Fruit fly (Drosophila melanogaster) whole organism, embryonic: ENCODE measurements around the gene E2f2.

Experiments
- Bteb2 ChIP-seq: fragments of 200-800 bp; sonication (Bioruptor generic); optimal IDR thresholded peaks from 2 replicates; lab custom pipeline; 2016; ENCODE audit warnings: missing biosample characterization, missing genetic modification characterization
- CG10274 ChIP-seq: fragments of 200-800 bp; sonication (Bioruptor generic); optimal IDR thresholded peaks from 3 replicates; lab custom pipeline; 2017; ENCODE audit warnings: missing biosample characterization, mild to moderate bottlenecking, missing genetic modification characterization
- CG10565 ChIP-seq: fragments of 200-800 bp; sonication (Bioruptor generic); optimal IDR thresholded peaks from 3 replicates; lab custom pipeline; 2016; ENCODE audit warnings: missing biosample characterization, mild to moderate bottlenecking, missing genetic modification characterization
- CG10959 ChIP-seq: fragments of 200-800 bp; sonication (Bioruptor generic); IDR thresholded peaks from 2 replicates; pipeline ENCODE4 v1.3.6; 2022; ENCODE audit warnings: missing biosample characterization, missing genetic modification characterization
- CG11085 ChIP-seq: fragments of 200-800 bp; sonication (Bioruptor generic); IDR thresholded peaks from 2 replicates; pipeline ENCODE4 v1.3.6; 2022; ENCODE audit warnings: missing biosample characterization, missing genetic modification characterization
- CG11456 ChIP-seq: fragments of 200-800 bp; sonication (Bioruptor generic); IDR thresholded peaks from 3 replicates; pipeline ENCODE4 v1.3.6; 2022; ENCODE audit warnings: missing biosample characterization, missing genetic modification characterization
- CG11560 ChIP-seq: fragments of 200-800 bp; sonication (Bioruptor generic); IDR thresholded peaks from 3 replicates; pipeline ENCODE4 v1.3.6; 2022; ENCODE audit warnings: missing biosample characterization, missing genetic modification characterization
- CG13123 ChIP-seq: fragments of 200-800 bp; sonication (Bioruptor generic); optimal IDR thresholded peaks from 2 replicates; lab custom pipeline; 2016; ENCODE audit warnings: missing biosample characterization, missing genetic modification characterization
- CG14860 ChIP-seq: fragments of 200-800 bp; sonication (Bioruptor generic); IDR thresholded peaks from 3 replicates; pipeline ENCODE4 v1.3.6; 2022; ENCODE audit warnings: missing biosample characterization, missing genetic modification characterization; ENCODE audit not compliant: partially characterized antibody
- CG15073 ChIP-seq: fragments of 200-800 bp; sonication (Bioruptor generic); optimal IDR thresholded peaks from 2 replicates; lab custom pipeline; 2016; ENCODE audit warnings: missing biosample characterization, missing genetic modification characterization
- CG17568 ChIP-seq: fragments of 200-800 bp; sonication (Bioruptor generic); optimal IDR thresholded peaks from 2 replicates; lab custom pipeline; 2018; ENCODE audit warnings: missing biosample characterization, mild to moderate bottlenecking, missing genetic modification characterization, moderate library complexity
- CG2129 ChIP-seq: fragments of 200-800 bp; sonication (Bioruptor generic); IDR thresholded peaks from 2 replicates; pipeline ENCODE4 v1.3.6; 2022; ENCODE audit warnings: missing biosample characterization, missing genetic modification characterization; ENCODE audit not compliant: partially characterized antibody
- CG2712 ChIP-seq: fragments of 200-800 bp; optimal IDR thresholded peaks from 3 replicates; lab custom pipeline; 2019; ENCODE audit warnings: missing biosample characterization, mild to moderate bottlenecking, missing genetic modification characterization, moderate library complexity
- CG34224 ChIP-seq: fragments of 200-800 bp; sonication (Bioruptor generic); IDR thresholded peaks from 3 replicates; pipeline ENCODE4 v1.3.6; 2022; ENCODE audit warnings: missing biosample characterization, missing genetic modification characterization; ENCODE audit not compliant: partially characterized antibody
- CG4617 ChIP-seq: fragments of 200-800 bp; sonication (Bioruptor generic); optimal IDR thresholded peaks from 3 replicates; lab custom pipeline; 2016; ENCODE audit warnings: missing biosample characterization, missing genetic modification characterization, borderline replicate concordance
- CG5953 ChIP-seq: fragments of 200-800 bp; sonication (Bioruptor generic); IDR thresholded peaks from 2 replicates; pipeline ENCODE4 v1.3.6; 2022; ENCODE audit warnings: missing biosample characterization, missing genetic modification characterization
- CG7372 ChIP-seq: fragments of 200-800 bp; sonication (Bioruptor generic); IDR thresholded peaks from 2 replicates; pipeline ENCODE4 v1.3.6; 2022; ENCODE audit warnings: missing biosample characterization, missing genetic modification characterization
- CG7556 ChIP-seq: fragments of 200-800 bp; sonication (Bioruptor generic); optimal IDR thresholded peaks from 2 replicates; lab custom pipeline; 2017; ENCODE audit warnings: missing biosample characterization, mild to moderate bottlenecking, missing genetic modification characterization
- CG8765 ChIP-seq: fragments of 200-800 bp; sonication (Bioruptor generic); IDR thresholded peaks from 2 replicates; pipeline ENCODE4 v1.3.6; 2022; ENCODE audit warnings: missing biosample characterization, missing genetic modification characterization
- CG8944 ChIP-seq: fragments of 200-800 bp; sonication (Bioruptor generic); optimal IDR thresholded peaks from 3 replicates; lab custom pipeline; 2016; ENCODE audit warnings: missing biosample characterization, missing genetic modification characterization
- CG9437 ChIP-seq: fragments of 200-800 bp; sonication (Bioruptor generic); optimal IDR thresholded peaks from 2 replicates; lab custom pipeline; 2018; ENCODE audit warnings: missing biosample characterization, mild to moderate bottlenecking, missing genetic modification characterization
- CHES-1-like ChIP-seq: fragments of 200-800 bp; sonication (Bioruptor generic); optimal IDR thresholded peaks from 2 replicates; lab custom pipeline; 2016; ENCODE audit warnings: missing biosample characterization, missing genetic modification characterization
- CTCF ChIP-seq: fragments of 200-800 bp; sonication (Bioruptor generic); optimal IDR thresholded peaks from 2 replicates; lab custom pipeline; 2017; ENCODE audit warnings: missing biosample characterization, mild to moderate bottlenecking, missing genetic modification characterization, moderate library complexity
- CkIIα-i1 ChIP-seq: fragments of 200-800 bp; sonication (Bioruptor generic); IDR thresholded peaks from 2 replicates; pipeline ENCODE4 v1.3.6; 2022; ENCODE audit warnings: missing biosample characterization, missing genetic modification characterization
- D ChIP-seq, 2 experiments: fragments of 200-800 bp in 1 of 2; fragments of >200 bp in 1 of 2; sonication (Bioruptor generic) in 1 of 2; optimal IDR thresholded peaks; 2 replicates in 1 of 2; 3 replicates in 1 of 2; lab custom pipeline; 2017; ENCODE audit warnings: mild to moderate bottlenecking in 1 of 2, missing biosample characterization in 1 of 2, missing genetic modification characterization in 1 of 2, missing genetic modification reagents in 1 of 2
- Deaf1 ChIP-seq: fragments of 200-800 bp; optimal IDR thresholded peaks from 3 replicates; lab custom pipeline; 2019; ENCODE audit warnings: missing biosample characterization, mild to moderate bottlenecking, missing genetic modification characterization, moderate library complexity
- Dp ChIP-seq: fragments of 200-800 bp; sonication (Bioruptor generic); optimal IDR thresholded peaks from 2 replicates; lab custom pipeline; 2018; ENCODE audit warnings: missing biosample characterization, mild to moderate bottlenecking, missing genetic modification characterization, moderate library complexity
- Ets65A ChIP-seq: fragments of 200-800 bp; sonication (Bioruptor generic); peaks from one replicate; lab custom pipeline; 2016; ENCODE audit warnings: missing biosample characterization, missing genetic modification characterization
- NC2β ChIP-seq: fragments of 200-800 bp; sonication (Bioruptor generic); optimal IDR thresholded peaks from 2 replicates; lab custom pipeline; 2016; ENCODE audit warnings: missing biosample characterization, missing genetic modification characterization
- Optix ChIP-seq: fragments of 200-800 bp; sonication (Bioruptor generic); IDR thresholded peaks from 3 replicates; pipeline ENCODE4 v1.3.6; 2022; ENCODE audit warnings: missing biosample characterization, missing genetic modification characterization
- Side ChIP-seq: fragments of 200-800 bp; sonication (Bioruptor generic); optimal IDR thresholded peaks from 2 replicates; lab custom pipeline; 2016; ENCODE audit warnings: missing biosample characterization, missing genetic modification characterization
- Tbp ChIP-seq: fragments of >200 bp; optimal IDR thresholded peaks from 2 replicates; lab custom pipeline; 2018; ENCODE audit warnings: missing biosample characterization, missing genetic modification characterization
- Xbp1 ChIP-seq: fragments of 200-800 bp; sonication (Bioruptor generic); optimal IDR thresholded peaks from 3 replicates; lab custom pipeline; 2016; ENCODE audit warnings: missing biosample characterization, mild to moderate bottlenecking, missing genetic modification characterization
- ap ChIP-seq: fragments of 200-800 bp; sonication (Bioruptor generic); IDR thresholded peaks from 2 replicates; pipeline ENCODE4 v1.3.6; 2022; ENCODE audit warnings: missing biosample characterization, missing genetic modification characterization
- ase ChIP-seq: fragments of 200-800 bp; sonication (Bioruptor generic); IDR thresholded peaks from 3 replicates; pipeline ENCODE4 v1.3.6; 2022; ENCODE audit warnings: missing biosample characterization, missing genetic modification characterization
- ato ChIP-seq: fragments of 200-800 bp; sonication (Bioruptor generic); IDR thresholded peaks from 2 replicates; pipeline ENCODE4 v1.3.6; 2022; ENCODE audit warnings: missing biosample characterization, missing genetic modification characterization; ENCODE audit not compliant: partially characterized antibody
- bowl ChIP-seq: fragments of 200-800 bp; sonication (Bioruptor generic); IDR thresholded peaks from 2 replicates; pipeline ENCODE4 v1.3.6; 2022; ENCODE audit warnings: missing biosample characterization, missing genetic modification characterization
- chif ChIP-seq, 2 experiments: fragments of 200-800 bp; sonication (Bioruptor generic); optimal IDR thresholded peaks; 3 replicates each; lab custom pipeline; 2016; ENCODE audit warnings: missing biosample characterization in 2 of 2, missing genetic modification characterization in 2 of 2
- gsb ChIP-seq: fragments of 200-800 bp; sonication (Bioruptor generic); IDR thresholded peaks from 2 replicates; pipeline ENCODE4 v1.3.6; 2022; ENCODE audit warnings: missing biosample characterization, missing genetic modification characterization
- gsb-n ChIP-seq: fragments of 200-800 bp; sonication (Bioruptor generic); optimal IDR thresholded peaks from 3 replicates; lab custom pipeline; 2018; ENCODE audit warnings: missing biosample characterization, mild to moderate bottlenecking, missing genetic modification characterization
- mam ChIP-seq: fragments of 200-800 bp; sonication (Bioruptor generic); optimal IDR thresholded peaks from 3 replicates; lab custom pipeline; 2016; ENCODE audit warnings: missing biosample characterization, missing genetic modification characterization
- oc ChIP-seq: fragments of 200-800 bp; sonication (Bioruptor generic); optimal IDR thresholded peaks from 2 replicates; lab custom pipeline; 2018; ENCODE audit warnings: missing biosample characterization, mild to moderate bottlenecking, missing genetic modification characterization, moderate library complexity
- org-1 ChIP-seq: fragments of 200-800 bp; sonication (Bioruptor generic); optimal IDR thresholded peaks from 2 replicates; lab custom pipeline; 2017; ENCODE audit warnings: missing biosample characterization, missing genetic modification characterization
- p53 ChIP-seq: fragments of 200-800 bp; sonication (Bioruptor generic); optimal IDR thresholded peaks from 2 replicates; lab custom pipeline; 2016; ENCODE audit warnings: missing biosample characterization, missing genetic modification characterization
- seq ChIP-seq: fragments of 200-800 bp; sonication (Bioruptor generic); IDR thresholded peaks from 2 replicates; pipeline ENCODE4 v1.3.6; 2022; ENCODE audit warnings: missing biosample characterization, missing genetic modification characterization
- shn ChIP-seq: fragments of 200-800 bp; sonication (Bioruptor generic); optimal IDR thresholded peaks from 3 replicates; lab custom pipeline; 2016; ENCODE audit warnings: missing biosample characterization, missing genetic modification characterization
- sob ChIP-seq: fragments of 200-800 bp; sonication (Bioruptor generic); IDR thresholded peaks from 2 replicates; pipeline ENCODE4 v1.3.6; 2022; ENCODE audit warnings: missing biosample characterization, missing genetic modification characterization
- ssp ChIP-seq: fragments of 200-800 bp; sonication (Bioruptor generic); IDR thresholded peaks from 2 replicates; pipeline ENCODE4 v1.3.6; 2022; ENCODE audit warnings: missing biosample characterization, missing genetic modification characterization
- stwl ChIP-seq: fragments of 200-800 bp; sonication (Bioruptor generic); optimal IDR thresholded peaks from 3 replicates; lab custom pipeline; 2018; ENCODE audit warnings: missing biosample characterization, mild to moderate bottlenecking, missing genetic modification characterization, moderate library complexity
- tap ChIP-seq: fragments of 200-800 bp; optimal IDR thresholded peaks from 3 replicates; lab custom pipeline; 2019; ENCODE audit warnings: missing biosample characterization, mild to moderate bottlenecking, missing genetic modification characterization, moderate library complexity
- toy ChIP-seq: fragments of 200-800 bp; sonication (Bioruptor generic); IDR thresholded peaks from 2 replicates; pipeline ENCODE4 v1.3.6; 2022; ENCODE audit warnings: missing biosample characterization, missing genetic modification characterization

Gene E2f2

dm6 chr2L:21163311-21163842, 6.8 kb upstream of the E2f2 start, which contains the start of gene Noc2 (continued):
- TF ChIP-seq CG14860 (GFP tag; lab: Robert Waterston, UW) (no peak), Optix (GFP tag; lab: Robert Waterston, UW) (no peak), ap (GFP tag; lab: Robert Waterston, UW) (0 out of 2 replicates have a peak, but pooled peaks have one; percentile 32), mam (GFP tag; lab: Kevin White, UChicago) (peak; percentile 57), CG7556 (GFP tag; lab: Kevin White, UChicago) (no peak), CG10959 (no peak), bowl (GFP tag; lab: Robert Waterston, UW) (no peak), Bteb2 (no peak), ssp (peak; percentile 28; the same call in 1 of the 2 replicates), tap (no peak), CG4617 (GFP tag; lab: Kevin White, UChicago) (peak; percentile 55), shn (peak; percentile 10), D (optimal IDR thresholded peaks at IDR 0.05; lab: Kevin White, UChicago) (no peak), D (GFP tag; optimal IDR thresholded peaks at IDR 0.05; lab: Kevin White, UChicago) (peak; percentile 29), CG5953 (GFP tag; lab: Robert Waterston, UW) (no peak), sob (GFP tag; lab: Robert Waterston, UW) (no peak; the same call in 1 of the 2 replicates), CG10565 (GFP tag; lab: Kevin White, UChicago) (no peak), gsb-n (tag; lab: Kevin White, UChicago) (no peak), CG34224 (GFP tag; lab: Robert Waterston, UW) (0 out of 3 replicates have a peak, but pooled peaks have one; percentile 2), CG11560 (tag; lab: Robert Waterston, UW) (no peak), chif (GFP tag; optimal IDR thresholded peaks at IDR 0.05; lab: Kevin White, UChicago) (peak in 1 of 2 experiments; percentile 17), CG7372 (GFP tag; lab: Robert Waterston, UW) (peak; percentile 33; the same call in 1 of the 2 replicates), Side (GFP tag; lab: Kevin White, UChicago) (no peak), Deaf1 (tag; lab: Kevin White, UChicago) (no peak), CG11456 (GFP tag; lab: Robert Waterston, UW) (peak; percentile 72; the same call in 1 of the 3 replicates), CG9437 (GFP tag; lab: Kevin White, UChicago) (peak; percentile 14), CG8944 (peak; percentile 16), CG17568 (no peak), CG8765 (0 out of 2 replicates have a peak, but pooled peaks have one; percentile 11), CG13123 (GFP tag; lab: Kevin White, UChicago) (no peak), ase (peak; percentile 37; the same call in 1 of the 3 replicates), NC2β (GFP tag; lab: Kevin White, UChicago) (no peak), CG10274 (GFP tag; lab: Kevin White, UChicago) (no peak), Xbp1 (GFP tag; lab: Kevin White, UChicago) (peak; percentile 63), CG2129 (no peak), org-1 (GFP tag; lab: Kevin White, UChicago) (no peak), p53 (GFP tag; lab: Kevin White, UChicago) (no peak), stwl (tag; lab: Kevin White, UChicago) (no peak), Dp (GFP tag; lab: Kevin White, UChicago) (peak; percentile 7), oc (tag; lab: Kevin White, UChicago) (no peak), CTCF (GFP tag; lab: Kevin White, UChicago) (no peak), CG15073 (no peak), CkIIα-i1 (GFP tag; lab: Robert Waterston, UW) (no peak), CHES-1-like (GFP tag; lab: Kevin White, UChicago) (peak; percentile 21), CG11085 (GFP tag; lab: Robert Waterston, UW) (peak; percentile 38; the same call in 1 of the 2 replicates), gsb (GFP tag; lab: Robert Waterston, UW) (no peak), Tbp (GFP tag; lab: Kevin White, UChicago) (no peak), Ets65A (GFP tag; lab: Kevin White, UChicago) (peak; percentile 74), ato (GFP tag; lab: Robert Waterston, UW) (peak; percentile 6; the same call in 1 of the 2 replicates), toy (GFP tag; lab: Robert Waterston, UW) (no peak), seq (GFP tag; lab: Robert Waterston, UW) (no peak), CG2712 (tag; lab: Kevin White, UChicago) (peak; percentile 64)
